Worm (Caenorhabditis elegans) whole organism, L1 larva: ENCODE measurements around the gene pnn-1.

Experiments
- Y116A8C.19 ChIP-seq: sonication (generic microtip); optimal IDR thresholded peaks from 2 replicates; lab custom pipeline; 2016; ENCODE audit warnings: missing compliant biosample characterization, missing genetic modification characterization, borderline replicate concordance
- aly-2 ChIP-seq: fragments of 150-350 bp; optimal IDR thresholded peaks from 2 replicates; lab custom pipeline; 2014; ENCODE audit warnings: missing biosample characterization, missing genetic modification characterization
- blmp-1 ChIP-seq: fragments of 150-350 bp; optimal IDR thresholded peaks from 2 replicates; lab custom pipeline; 2014; ENCODE audit warnings: missing biosample characterization, missing genetic modification characterization
- ceh-88 ChIP-seq: fragments of 200-800 bp; sonication (Bioruptor generic); IDR thresholded peaks from 2 replicates; pipeline ENCODE4 v1.3.6; 2022; ENCODE audit warnings: missing genetic modification characterization, missing compliant biosample characterization
- ceh-90 ChIP-seq: sonication (generic microtip); optimal IDR thresholded peaks from 2 replicates; lab custom pipeline; 2016; ENCODE audit warnings: missing genetic modification characterization, missing compliant biosample characterization
- dpl-1 ChIP-seq, 3 experiments: fragments of 150-350 bp in 2 of 3; sonication (generic microtip) in 1 of 3; optimal IDR thresholded peaks; 2 replicates each; lab custom pipeline; 2014 to 2017; ENCODE audit warnings: missing biosample characterization in 3 of 3, missing genetic modification characterization in 3 of 3, missing genetic modification reagents in 3 of 3
- dsc-1 ChIP-seq: sonication (generic microtip); optimal IDR thresholded peaks from 2 replicates; lab custom pipeline; 2016; ENCODE audit warnings: mild to moderate bottlenecking, missing genetic modification characterization, missing compliant biosample characterization
- efl-1 ChIP-seq, 4 experiments: fragments of 150-350 bp; optimal IDR thresholded peaks in 3 of 4; peaks in 1 of 4; 1 replicate in 1 of 4; 2 replicates in 3 of 4; lab custom pipeline; 2014; ENCODE audit warnings: missing biosample characterization in 2 of 4, missing genetic modification characterization in 2 of 4, missing genetic modification reagents in 2 of 4
- egl-13 ChIP-seq: sonication (generic microtip); optimal IDR thresholded peaks from 2 replicates; lab custom pipeline; 2016; ENCODE audit warnings: missing genotype, missing genetic modification reagents, missing genetic modification characterization, missing compliant biosample characterization
- ets-5 ChIP-seq: fragments of 200-800 bp; sonication (Bioruptor generic); IDR thresholded peaks from 2 replicates; pipeline ENCODE4 v1.3.6; 2022; ENCODE audit warnings: missing genetic modification characterization, missing compliant biosample characterization
- fkh-4 ChIP-seq: sonication (generic microtip); optimal IDR thresholded peaks from 2 replicates; lab custom pipeline; 2016; ENCODE audit warnings: missing compliant biosample characterization, missing genetic modification characterization, borderline replicate concordance
- fos-1 ChIP-seq: fragments of 150-350 bp; optimal IDR thresholded peaks from 2 replicates; lab custom pipeline; 2014; ENCODE audit warnings: missing biosample characterization, missing genetic modification characterization
- hlh-17 ChIP-seq: fragments of 200-800 bp; sonication (Bioruptor generic); optimal IDR thresholded peaks from 2 replicates; lab custom pipeline; 2018; ENCODE audit warnings: missing genetic modification characterization, mild to moderate bottlenecking, missing compliant biosample characterization, moderate library complexity, borderline replicate concordance
- jun-1 ChIP-seq: fragments of 150-350 bp; optimal IDR thresholded peaks from 2 replicates; lab custom pipeline; 2014; ENCODE audit warnings: missing biosample characterization, missing genetic modification reagents, missing genetic modification characterization
- lin-14 ChIP-seq: fragments of 200-800 bp; sonication (Bioruptor generic); optimal IDR thresholded peaks from 2 replicates; lab custom pipeline; 2018; ENCODE audit warnings: mild to moderate bottlenecking, missing genetic modification characterization, moderate library complexity, missing compliant biosample characterization
- lin-35 ChIP-seq, 2 experiments: fragments of 150-350 bp; optimal IDR thresholded peaks; 2 replicates each; lab custom pipeline; 2014; ENCODE audit warnings: missing biosample characterization in 2 of 2, missing genetic modification characterization in 2 of 2, missing genetic modification reagents in 2 of 2
- lsy-2 ChIP-seq, 2 experiments: fragments of 150-350 bp; optimal IDR thresholded peaks; 2 replicates each; lab custom pipeline; 2014; ENCODE audit warnings: missing biosample characterization in 2 of 2, missing genetic modification characterization in 2 of 2
- mdl-1 ChIP-seq, 2 experiments: fragments of 150-350 bp; optimal IDR thresholded peaks; 2 replicates each; lab custom pipeline; 2014 to 2017; ENCODE audit warnings: missing biosample characterization in 2 of 2, missing genetic modification characterization in 2 of 2, inconsistent platforms in 1 of 2
- mep-1 ChIP-seq: fragments of 150-350 bp; optimal IDR thresholded peaks from 2 replicates; lab custom pipeline; 2014; ENCODE audit warnings: missing biosample characterization, missing genetic modification characterization
- nhr-11 ChIP-seq: fragments of 150-350 bp; optimal IDR thresholded peaks from 2 replicates; lab custom pipeline; 2014; ENCODE audit warnings: missing biosample characterization, missing genetic modification characterization
- nhr-20 ChIP-seq: sonication (generic microtip); optimal IDR thresholded peaks from 2 replicates; lab custom pipeline; 2016; ENCODE audit warnings: mild to moderate bottlenecking, missing genetic modification characterization, missing compliant biosample characterization
- nhr-28 ChIP-seq: fragments of 150-350 bp; optimal IDR thresholded peaks from 2 replicates; lab custom pipeline; 2014; ENCODE audit warnings: missing biosample characterization, missing genetic modification characterization
- nhr-47 ChIP-seq: sonication (generic microtip); optimal IDR thresholded peaks from 2 replicates; lab custom pipeline; 2016; ENCODE audit warnings: mild to moderate bottlenecking, missing genetic modification characterization, moderate library complexity, missing compliant biosample characterization
- nhr-71 ChIP-seq: sonication (generic microtip); optimal IDR thresholded peaks from 2 replicates; lab custom pipeline; 2016; ENCODE audit warnings: mild to moderate bottlenecking, missing genetic modification characterization, moderate library complexity, missing compliant biosample characterization
- nhr-77 ChIP-seq: fragments of 150-350 bp; optimal IDR thresholded peaks from 2 replicates; lab custom pipeline; 2014; ENCODE audit warnings: missing biosample characterization, missing genetic modification characterization
- nhr-84 ChIP-seq: sonication (generic microtip); optimal IDR thresholded peaks from 2 replicates; lab custom pipeline; 2017; ENCODE audit warnings: missing biosample characterization, missing genetic modification characterization
- nhr-85 ChIP-seq: sonication (generic microtip); peaks from one replicate; lab custom pipeline; 2016; ENCODE audit warnings: missing genetic modification characterization, inconsistent platforms, missing compliant biosample characterization
- nhr-90 ChIP-seq: sonication (generic microtip); optimal IDR thresholded peaks from 2 replicates; lab custom pipeline; 2016; ENCODE audit warnings: mild to moderate bottlenecking, missing genetic modification characterization, missing compliant biosample characterization; ENCODE audit not compliant: poor library complexity
- pag-3 ChIP-seq: sonication (generic microtip); optimal IDR thresholded peaks from 2 replicates; lab custom pipeline; 2017; ENCODE audit warnings: missing genetic modification characterization, mild to moderate bottlenecking, missing compliant biosample characterization, antibody characterized with exemption, borderline replicate concordance; ENCODE audit not compliant: insufficient read depth
- pax-3 ChIP-seq: fragments of 200-800 bp; sonication (Bioruptor generic); optimal IDR thresholded peaks from 2 replicates; lab custom pipeline; 2018; ENCODE audit warnings: mild to moderate bottlenecking, missing genetic modification characterization, moderate library complexity, missing compliant biosample characterization
- rnt-1 ChIP-seq: sonication (generic microtip); optimal IDR thresholded peaks from 2 replicates; lab custom pipeline; 2016; ENCODE audit warnings: mild to moderate bottlenecking, missing genetic modification characterization, moderate library complexity, missing compliant biosample characterization
- skn-1 ChIP-seq: fragments of 150-350 bp; optimal IDR thresholded peaks from 2 replicates; lab custom pipeline; 2014; ENCODE audit warnings: missing biosample characterization, missing genetic modification characterization
- snpc-4 ChIP-seq: fragments of 150-350 bp; optimal IDR thresholded peaks from 2 replicates; lab custom pipeline; 2014; ENCODE audit warnings: missing biosample characterization, missing genetic modification characterization
- snu-23 ChIP-seq: sonication (generic microtip); optimal IDR thresholded peaks from 2 replicates; lab custom pipeline; 2016; ENCODE audit warnings: missing genetic modification characterization, missing compliant biosample characterization
- sptf-1 ChIP-seq: fragments of 150-350 bp; optimal IDR thresholded peaks from 2 replicates; lab custom pipeline; 2014; ENCODE audit warnings: missing biosample characterization, missing genetic modification characterization
- sup-37 ChIP-seq: fragments of 200-800 bp; sonication (Bioruptor generic); optimal IDR thresholded peaks from 2 replicates; lab custom pipeline; 2018; ENCODE audit warnings: mild to moderate bottlenecking, missing genetic modification characterization, missing compliant biosample characterization
- swsn-7 ChIP-seq: sonication (generic microtip); optimal IDR thresholded peaks from 2 replicates; lab custom pipeline; 2016; ENCODE audit warnings: missing genetic modification characterization, missing compliant biosample characterization
- tbx-2 ChIP-seq: sonication (generic microtip); optimal IDR thresholded peaks from 2 replicates; lab custom pipeline; 2016; ENCODE audit warnings: missing genetic modification characterization, missing compliant biosample characterization
- tlp-1 ChIP-seq: fragments of 150-350 bp; optimal IDR thresholded peaks from 2 replicates; lab custom pipeline; 2014; ENCODE audit warnings: missing biosample characterization, missing genetic modification characterization
- unc-30 ChIP-seq: sonication (generic microtip); optimal IDR thresholded peaks from 2 replicates; lab custom pipeline; 2017; ENCODE audit warnings: missing biosample characterization, missing genetic modification characterization
- vab-15 ChIP-seq: sonication (generic microtip); optimal IDR thresholded peaks from 2 replicates; lab custom pipeline; 2017; ENCODE audit warnings: missing genotype, mild to moderate bottlenecking, missing genetic modification characterization, missing compliant biosample characterization
- zip-4 ChIP-seq: fragments of 200-800 bp; sonication (Bioruptor generic); optimal IDR thresholded peaks from 2 replicates; lab custom pipeline; 2018; ENCODE audit warnings: mild to moderate bottlenecking, missing genetic modification characterization, moderate library complexity, missing compliant biosample characterization

Gene pnn-1

ce11 chrV:13008825-13009224 is 37.9 kb downstream of the pnn-1 start, which contains the start of gene F15B9.10:
Gene F15B9.10 (minus strand): TSS chrV:13008925.
- TF ChIP-seq nhr-84 (tag; lab: Kevin White, UChicago), result no peak
- no peak for TF ChIP-seq zip-4 (GFP tag; lab: Kevin White, UChicago)
- no peak for TF ChIP-seq nhr-28
- no peak for TF ChIP-seq unc-30 (tag; lab: Kevin White, UChicago)
- TF ChIP-seq nhr-90, result no peak
- no peak for TF ChIP-seq egl-13
- no peak for TF ChIP-seq mdl-1 (tag; optimal IDR thresholded peaks at IDR 0.05; lab: Kevin White, UChicago)
- TF ChIP-seq skn-1 (tag; lab: Kevin White, UChicago), result no peak
- TF ChIP-seq, all 84 proteins: peak for 0

ce11 chrV:13009271-13009670 is 38.4 kb downstream of the pnn-1 start:
- no peak for TF ChIP-seq jun-1 (tag; lab: Kevin White, UChicago)
- TF ChIP-seq sup-37 (GFP tag; lab: Kevin White, UChicago), result no peak
- no peak for TF ChIP-seq vab-15 (tag; lab: Kevin White, UChicago)
- TF ChIP-seq aly-2, result no peak
- TF ChIP-seq hlh-17 (GFP tag; lab: Kevin White, UChicago), result no peak
- TF ChIP-seq zip-4 (GFP tag; lab: Kevin White, UChicago), result no peak
- no peak for TF ChIP-seq sptf-1 (tag; lab: Kevin White, UChicago)
- no peak for TF ChIP-seq tlp-1 (tag; lab: Kevin White, UChicago)
- TF ChIP-seq pag-3, result no peak
- TF ChIP-seq mep-1 (tag; lab: Kevin White, UChicago), result no peak
- TF ChIP-seq ets-5 (GFP tag; lab: Robert Waterston, UW), result no peak
- TF ChIP-seq Y116A8C.19 (tag; lab: Kevin White, UChicago), result no peak
- no peak for TF ChIP-seq nhr-90
- no peak for TF ChIP-seq pax-3 (tag; lab: Kevin White, UChicago)
- no peak for TF ChIP-seq nhr-11 (tag; lab: Kevin White, UChicago)
- TF ChIP-seq lin-35 (GFP tag; optimal IDR thresholded peaks at IDR 0.05; lab: Kevin White, UChicago), result no peak

ce11 chrV:13009843-13010242 is 38.9 kb downstream of the pnn-1 start:
- TF ChIP-seq swsn-7 (peak; percentile 31), efl-1 (optimal IDR thresholded peaks at IDR 0.05; lab: Kevin White, UChicago) (peak in 1 of 2 experiments; percentile 32), efl-1 (GFP tag; optimal IDR thresholded peaks at IDR 0.05 in 1 of 2; lab: Kevin White, UChicago) (peak in 1 of 2 experiments; percentile 74), nhr-47 (tag; lab: Kevin White, UChicago) (peak; percentile 23), snpc-4 (peak; percentile 19), ceh-88 (GFP tag; lab: Robert Waterston, UW) (no peak), vab-15 (tag; lab: Kevin White, UChicago) (no peak), aly-2 (no peak), blmp-1 (tag; lab: Kevin White, UChicago) (peak; percentile 70), rnt-1 (peak; percentile 22), Y116A8C.19 (tag; lab: Kevin White, UChicago) (no peak), tbx-2 (peak; percentile 22), lin-35 (GFP tag; optimal IDR thresholded peaks at IDR 0.05; lab: Kevin White, UChicago) (peak in 1 of 2 experiments; percentile 19), lsy-2 (tag; optimal IDR thresholded peaks at IDR 0.05; lab: Kevin White, UChicago) (peak; percentile 0 to 37), sptf-1 (tag; lab: Kevin White, UChicago) (no peak), dpl-1 (GFP tag; optimal IDR thresholded peaks at IDR 0.05; lab: Kevin White, UChicago) (peak in 2 of 3 experiments; percentile 8 to 14), ets-5 (GFP tag; lab: Robert Waterston, UW) (no peak), snu-23 (GFP tag; lab: Kevin White, UChicago) (peak; percentile 59), lin-14 (GFP tag; lab: Kevin White, UChicago) (peak; percentile 84), tlp-1 (tag; lab: Kevin White, UChicago) (no peak), dsc-1 (tag; lab: Kevin White, UChicago) (peak; percentile 2), ceh-90 (no peak), nhr-71 (tag; lab: Kevin White, UChicago) (peak; percentile 61), nhr-77 (tag; lab: Kevin White, UChicago) (no peak), nhr-85 (peak; percentile 52), fkh-4 (tag; lab: Kevin White, UChicago) (no peak), nhr-20 (tag; lab: Kevin White, UChicago) (peak; percentile 51), fos-1 (tag; lab: Kevin White, UChicago) (no peak)
